Worm (Caenorhabditis elegans): ENCODE data around the gene hlh-19.

- peak; percentile 43 for TF ChIP-seq gei-17 (GFP tag; optimal IDR thresholded peaks at IDR 0.05)
- TF ChIP-seq ztf-3 (GFP tag; optimal IDR thresholded peaks at IDR 0.05) = no peak
Measured at ce11 chrX:535728-536127, 21.4 kb downstream of the hlh-19 start, which contains the start of gene F28C10.3.
